Fruit fly (Drosophila melanogaster) ovary, adult (tissue): ENCODE data around the gene CG42759.

Source experiments
- CG17801 ChIP-seq: fragments of 200-800 bp; optimal IDR thresholded peaks from 2 replicates; lab custom pipeline; 2019; ENCODE audit warnings: missing biosample characterization, mild to moderate bottlenecking, missing genetic modification characterization, moderate library complexity; ENCODE audit not compliant: partially characterized antibody

CG42759 gene

dm6 chr3R:10139649-10140598 is 2.9 kb upstream of the CG42759 start, which contains the start of gene tws:
Gene tws (minus strand): TSS chr3R:10139772.
- TF ChIP-seq CG17801 (GFP tag; lab: Kevin White, UChicago), result peak; percentile 66

- TF ChIP-seq CG17801 (GFP tag; lab: Kevin White, UChicago), result peak; percentile 33
Measured at dm6 chr3R:10144103-10144998, 1.5 kb downstream of the CG42759 start, which contains the start of the genes TAF1B and Invadolysin. Gene TAF1B (minus strand): TSS chr3R:10144184. Gene Invadolysin (plus strand): TSS chr3R:10144668.

dm6 chr3R:10147176-10147575 is 4.3 kb downstream of the CG42759 start:
- TF ChIP-seq CG17801 (GFP tag; lab: Kevin White, UChicago), result no peak

DNA sequence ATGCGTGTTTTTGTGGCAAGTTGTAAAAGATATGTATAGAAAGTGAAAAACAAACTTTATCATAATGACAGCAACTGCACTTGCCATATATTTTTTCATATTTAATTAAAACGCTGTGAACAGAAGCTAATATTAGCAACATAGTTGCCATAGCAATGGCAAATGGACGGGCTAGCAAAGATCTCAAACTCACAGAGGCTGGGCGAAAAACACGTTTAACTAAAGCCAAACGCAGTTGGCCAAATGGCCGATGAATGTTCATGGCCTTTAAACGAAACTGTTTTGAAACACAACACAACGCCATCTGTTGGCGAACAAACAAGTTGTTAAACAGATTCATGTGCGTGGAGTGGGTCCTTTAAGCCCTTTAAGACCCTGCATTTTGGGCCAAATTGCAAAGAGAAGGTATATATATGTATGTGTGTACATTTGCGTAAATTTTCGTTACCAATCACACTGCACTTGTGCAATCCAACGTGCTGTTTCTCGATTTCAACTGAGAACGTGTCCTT is 5.6 kb downstream of the CG42759 start:
- no peak for TF ChIP-seq CG17801 (GFP tag; lab: Kevin White, UChicago)

dm6 chr3R:10149667-10150398 is 7.0 kb downstream of the CG42759 start:
- no peak for TF ChIP-seq CG17801 (GFP tag; lab: Kevin White, UChicago)

- no peak for TF ChIP-seq CG17801 (GFP tag; lab: Kevin White, UChicago)
Measured at dm6 chr3R:10150555-10150954, 7.7 kb downstream of the CG42759 start.

- no peak for TF ChIP-seq CG17801 (GFP tag; lab: Kevin White, UChicago)
Measured at dm6 chr3R:10151830-10152513, 9.1 kb downstream of the CG42759 start, which contains the start of gene CG34303. Gene CG34303 (minus strand): TSS chr3R:10151880.

dm6 chr3R:10153957-10154685 is 11.3 kb downstream of the CG42759 start:
- no peak for TF ChIP-seq CG17801 (GFP tag; lab: Kevin White, UChicago)

dm6 chr3R:10161163-10161562 is 18.3 kb downstream of the CG42759 start, which contains the start of gene CG6254:
Gene CG6254 (minus strand): TSS chr3R:10161331.
- peak; percentile 54 for TF ChIP-seq CG17801 (GFP tag; lab: Kevin White, UChicago)

- no peak for TF ChIP-seq CG17801 (GFP tag; lab: Kevin White, UChicago)
Measured at dm6 chr3R:10166334-10166733, 23.5 kb downstream of the CG42759 start.

dm6 chr3R:10167280-10167679 is 24.4 kb downstream of the CG42759 start:
- no peak for TF ChIP-seq CG17801 (GFP tag; lab: Kevin White, UChicago)

dm6 chr3R:10168483-10169064 is 25.7 kb downstream of the CG42759 start:
- peak; percentile 81 for TF ChIP-seq CG17801 (GFP tag; lab: Kevin White, UChicago)
